Worm (Caenorhabditis elegans): ENCODE measurements around the gene ZK6.8.

ZK6.8 gene

ce11 chrV:433898-434297 lies 52.2 kb downstream of the ZK6.8 start, which contains the start of gene B0554.2:
B0554.2 (plus strand) TSS chrV:434198.
- TF ChIP-seq ztf-11 (tag; optimal IDR thresholded peaks at IDR 0.05): no peak
- TF ChIP-seq alr-1 (tag; optimal IDR thresholded peaks at IDR 0.05; ENCODE audit: borderline replicate concordance): no peak
- TF ChIP-seq ceh-82 (tag; optimal IDR thresholded peaks at IDR 0.05): no peak
- TF ChIP-seq efl-3 (GFP tag; optimal IDR thresholded peaks at IDR 0.05): no peak
- TF ChIP-seq pag-3 (tag; optimal IDR thresholded peaks at IDR 0.05; ENCODE audit: borderline replicate concordance, insufficient read depth): no peak
- TF ChIP-seq mab-9 (GFP tag; IDR thresholded peaks at IDR 0.05): no peak
- TF ChIP-seq lin-35 (GFP tag; optimal IDR thresholded peaks at IDR 0.05): no peak
- TF ChIP-seq unc-86 (tag; optimal IDR thresholded peaks at IDR 0.05): no peak
- TF ChIP-seq lir-3 (tag; optimal IDR thresholded peaks at IDR 0.05; ENCODE audit: poor library complexity): no peak
- no peak for TF ChIP-seq jun-1 (tag; optimal IDR thresholded peaks at IDR 0.05)
- no peak for TF ChIP-seq nhr-20 (tag; optimal IDR thresholded peaks at IDR 0.05)
- TF ChIP-seq ceh-8 (GFP tag; optimal IDR thresholded peaks at IDR 0.05): no peak
- TF ChIP-seq isw-1 (GFP tag; IDR thresholded peaks at IDR 0.05): no peak
- no peak for TF ChIP-seq fkh-4 (tag; optimal IDR thresholded peaks at IDR 0.05; ENCODE audit: borderline replicate concordance)
- TF ChIP-seq swsn-7 (tag; optimal IDR thresholded peaks at IDR 0.05): no peak
- TF ChIP-seq nhr-77 (tag; optimal IDR thresholded peaks at IDR 0.05): no peak
